Worm (Caenorhabditis elegans): ENCODE data around the gene F48E3.6.

ce11 chrX:7464389-7464788 is 38.3 kb downstream of the F48E3.6 start:
- TF ChIP-seq him-1 (tag; optimal IDR thresholded peaks at IDR 0.05) (no peak), W03F9.2 (tag; optimal IDR thresholded peaks at IDR 0.05) (no peak)
